Worm (Caenorhabditis elegans) whole organism, L4 larva: ENCODE data around the gene F54D5.3.

Source experiments
- F10B5.3 ChIP-seq: sonication (generic microtip); optimal IDR thresholded peaks from 2 replicates; lab custom pipeline; 2016; ENCODE audit warnings: mild to moderate bottlenecking, missing genetic modification characterization, missing compliant biosample characterization
- F49E8.2 ChIP-seq: sonication (generic microtip); optimal IDR thresholded peaks from 2 replicates; lab custom pipeline; 2016; ENCODE audit warnings: missing compliant biosample characterization, mild to moderate bottlenecking, missing genetic modification characterization, borderline replicate concordance
- T20F7.1 ChIP-seq: fragments of 200-800 bp; sonication (Bioruptor generic); optimal IDR thresholded peaks from 2 replicates; lab custom pipeline; 2018; ENCODE audit warnings: mild to moderate bottlenecking, missing genetic modification characterization, missing compliant biosample characterization
- T26A8.4 ChIP-seq: fragments of 200-800 bp; sonication (Bioruptor generic); IDR thresholded peaks from 2 replicates; pipeline ENCODE4 v1.3.6; 2022; ENCODE audit warnings: missing genetic modification characterization, missing compliant biosample characterization
- Y105C5A.15 ChIP-seq: fragments of 200-800 bp; sonication (Bioruptor generic); IDR thresholded peaks from 2 replicates; pipeline ENCODE4 v1.3.6; 2022; ENCODE audit warnings: missing genetic modification characterization, missing compliant biosample characterization
- Y75B8A.6 ChIP-seq: fragments of 200-800 bp; sonication (Bioruptor generic); IDR thresholded peaks from 2 replicates; pipeline ENCODE4 v1.3.6; 2022; ENCODE audit warnings: missing genetic modification reagents, missing genetic modification characterization, missing compliant biosample characterization
- ZK337.2 ChIP-seq: fragments of 200-800 bp; sonication (Bioruptor generic); IDR thresholded peaks from 2 replicates; pipeline ENCODE4 v1.3.6; 2022; ENCODE audit warnings: missing genetic modification reagents, missing genetic modification characterization, missing compliant biosample characterization
- ama-1 ChIP-seq: fragments of 150-350 bp; optimal IDR thresholded peaks from 2 replicates; lab custom pipeline; 2014; ENCODE audit warnings: inconsistent platforms, mixed read lengths
- attf-4 ChIP-seq: sonication (generic microtip); optimal IDR thresholded peaks from 3 replicates; lab custom pipeline; 2017; ENCODE audit warnings: missing biosample characterization, missing genetic modification characterization
- ceh-44 ChIP-seq: fragments of 200-800 bp; sonication (Bioruptor generic); IDR thresholded peaks from 2 replicates; pipeline ENCODE4 v1.3.6; 2022; ENCODE audit warnings: missing genetic modification reagents, missing genetic modification characterization, missing compliant biosample characterization
- ceh-62 ChIP-seq: sonication (generic microtip); optimal IDR thresholded peaks from 2 replicates; lab custom pipeline; 2017; ENCODE audit warnings: missing biosample characterization, missing genetic modification characterization
- ceh-82 ChIP-seq: sonication (generic microtip); optimal IDR thresholded peaks from 2 replicates; lab custom pipeline; 2017; ENCODE audit warnings: missing biosample characterization, missing genetic modification characterization
- ces-1 ChIP-seq: fragments of 150-350 bp; sonication (generic microtip); optimal IDR thresholded peaks from 4 replicates; lab custom pipeline; 2014; ENCODE audit warnings: missing biosample characterization, missing genetic modification reagents, missing genetic modification characterization
- cey-2 ChIP-seq: sonication (generic microtip); optimal IDR thresholded peaks from 3 replicates; lab custom pipeline; 2017; ENCODE audit warnings: missing genetic modification characterization, mild to moderate bottlenecking, missing compliant biosample characterization, antibody characterized with exemption, borderline replicate concordance; ENCODE audit not compliant: insufficient read depth
- ctbp-1 ChIP-seq: fragments of 200-800 bp; sonication (Bioruptor generic); IDR thresholded peaks from 2 replicates; pipeline ENCODE4 v1.3.6; 2022; ENCODE audit warnings: missing genetic modification reagents, missing genetic modification characterization, missing compliant biosample characterization
- daf-19 ChIP-seq: fragments of 200-800 bp; sonication (Bioruptor generic); conservative IDR thresholded peaks from 2 replicates; pipeline ENCODE4 v1.3.6; 2022; ENCODE audit warnings: missing genetic modification characterization, missing compliant biosample characterization
- duxl-1 ChIP-seq: sonication (generic microtip); optimal IDR thresholded peaks from 2 replicates; lab custom pipeline; 2016; ENCODE audit warnings: mild to moderate bottlenecking, missing genetic modification characterization, moderate library complexity, missing compliant biosample characterization; ENCODE audit not compliant: poor library complexity
- gei-8 ChIP-seq: fragments of 200-800 bp; sonication (Bioruptor generic); optimal IDR thresholded peaks from 2 replicates; lab custom pipeline; 2018; ENCODE audit warnings: mild to moderate bottlenecking, missing genetic modification characterization, missing compliant biosample characterization
- hif-1 ChIP-seq, 2 experiments: sonication (generic microtip); optimal IDR thresholded peaks; 2 replicates each; lab custom pipeline; 2016 to 2017; ENCODE audit warnings: missing compliant biosample characterization in 2 of 2, missing genetic modification characterization in 2 of 2, missing genetic modification reagents in 2 of 2, missing genotype in 2 of 2, mild to moderate bottlenecking in 1 of 2
- hlh-11 ChIP-seq: fragments of 200-800 bp; sonication (Bioruptor generic); optimal IDR thresholded peaks from 2 replicates; lab custom pipeline; 2018; ENCODE audit warnings: mild to moderate bottlenecking, missing genetic modification characterization, missing compliant biosample characterization
- hlh-30 ChIP-seq: sonication (generic microtip); optimal IDR thresholded peaks from 2 replicates; lab custom pipeline; 2017; ENCODE audit warnings: antibody characterized with exemption, mild to moderate bottlenecking, missing genetic modification characterization, missing compliant biosample characterization; ENCODE audit not compliant: insufficient read depth
- lin-1 ChIP-seq: fragments of 200-800 bp; sonication (Bioruptor generic); IDR thresholded peaks from 2 replicates; pipeline ENCODE4 v1.3.6; 2022; ENCODE audit warnings: missing genetic modification reagents, missing genetic modification characterization, missing compliant biosample characterization
- lin-15B ChIP-seq: fragments of 150-350 bp; sonication (generic microtip); optimal IDR thresholded peaks from 3 replicates; lab custom pipeline; 2014; ENCODE audit warnings: missing biosample characterization, missing genetic modification characterization
- lin-29 ChIP-seq: fragments of 200-800 bp; sonication (Bioruptor generic); IDR thresholded peaks from 2 replicates; pipeline ENCODE4 v1.3.6; 2022; ENCODE audit warnings: missing genetic modification reagents, missing genetic modification characterization, missing compliant biosample characterization
- lin-38 ChIP-seq: fragments of 200-800 bp; sonication (Bioruptor generic); IDR thresholded peaks from 2 replicates; pipeline ENCODE4 v1.3.6; 2022; ENCODE audit warnings: missing genetic modification reagents, missing genetic modification characterization, missing compliant biosample characterization
- madf-9 ChIP-seq: fragments of 200-800 bp; sonication (Bioruptor generic); conservative IDR thresholded peaks from 2 replicates; pipeline ENCODE4 v1.3.6; 2022; ENCODE audit warnings: missing genetic modification reagents, missing genetic modification characterization, missing compliant biosample characterization
- mdt-29 ChIP-seq: fragments of 200-800 bp; sonication (Bioruptor generic); IDR thresholded peaks from 2 replicates; pipeline ENCODE4 v1.3.6; 2022; ENCODE audit warnings: missing genetic modification reagents, missing genetic modification characterization, missing compliant biosample characterization
- mep-1 ChIP-seq: fragments of 150-350 bp; sonication (generic microtip); optimal IDR thresholded peaks from 3 replicates; lab custom pipeline; 2014; ENCODE audit warnings: missing biosample characterization, missing genetic modification characterization
- mxl-2 ChIP-seq: fragments of 200-800 bp; sonication (Bioruptor generic); conservative IDR thresholded peaks from 2 replicates; pipeline ENCODE4 v1.3.6; 2022; ENCODE audit warnings: missing genetic modification reagents, missing genetic modification characterization, missing compliant biosample characterization
- mxl-3 ChIP-seq: fragments of 200-800 bp; sonication (Bioruptor generic); optimal IDR thresholded peaks from 2 replicates; lab custom pipeline; 2018; ENCODE audit warnings: mild to moderate bottlenecking, missing genetic modification characterization, missing compliant biosample characterization
- nhr-102 ChIP-seq: sonication (generic microtip); optimal IDR thresholded peaks from 2 replicates; lab custom pipeline; 2016; ENCODE audit warnings: mild to moderate bottlenecking, missing genetic modification characterization, moderate library complexity, missing compliant biosample characterization
- nhr-11 ChIP-seq: fragments of 150-350 bp; optimal IDR thresholded peaks from 2 replicates; lab custom pipeline; 2014; ENCODE audit warnings: missing biosample characterization, missing genetic modification characterization
- nhr-237 ChIP-seq: sonication (generic microtip); optimal IDR thresholded peaks from 2 replicates; lab custom pipeline; 2017; ENCODE audit warnings: missing biosample characterization, missing genetic modification characterization
- nhr-25 ChIP-seq: sonication (generic microtip); optimal IDR thresholded peaks from 2 replicates; lab custom pipeline; 2017; ENCODE audit warnings: missing genetic modification characterization, mild to moderate bottlenecking, missing compliant biosample characterization, antibody characterized with exemption, moderate library complexity, borderline replicate concordance; ENCODE audit not compliant: insufficient read depth
- nhr-42 ChIP-seq: fragments of 200-800 bp; sonication (Bioruptor generic); IDR thresholded peaks from 2 replicates; pipeline ENCODE4 v1.3.6; 2022; ENCODE audit warnings: missing genetic modification characterization, missing compliant biosample characterization
- nhr-76 ChIP-seq: fragments of 150-350 bp; optimal IDR thresholded peaks from 2 replicates; lab custom pipeline; 2014; ENCODE audit warnings: missing biosample characterization, missing genetic modification characterization
- pha-4 ChIP-seq, 2 experiments: fragments of 150-350 bp in 1 of 2; fragments of 200-800 bp in 1 of 2; sonication (Bioruptor generic) in 1 of 2; IDR thresholded peaks in 1 of 2; optimal IDR thresholded peaks in 1 of 2; 2 replicates each; pipeline versions ENCODE4 v1.3.6 to Lab custom; 2014 to 2022; ENCODE audit warnings: missing genetic modification characterization in 2 of 2, missing genetic modification reagents in 2 of 2, missing biosample characterization in 1 of 2, missing compliant biosample characterization in 1 of 2
- php-3 ChIP-seq: fragments of 200-800 bp; sonication (Bioruptor generic); IDR thresholded peaks from 2 replicates; pipeline ENCODE4 v1.3.6; 2022; ENCODE audit warnings: missing genetic modification reagents, missing genetic modification characterization, missing compliant biosample characterization
- pqm-1 ChIP-seq: sonication (generic microtip); optimal IDR thresholded peaks from 2 replicates; lab custom pipeline; 2017; ENCODE audit warnings: missing biosample characterization, missing genetic modification characterization
- saeg-2 ChIP-seq: fragments of 200-800 bp; sonication (Bioruptor generic); IDR thresholded peaks from 2 replicates; pipeline ENCODE4 v1.3.6; 2022; ENCODE audit warnings: missing genetic modification reagents, missing genetic modification characterization, missing compliant biosample characterization
- snpc-1.2 ChIP-seq: fragments of 200-800 bp; sonication (Bioruptor generic); IDR thresholded peaks from 2 replicates; pipeline ENCODE4 v1.3.6; 2022; ENCODE audit warnings: missing genetic modification reagents, missing genetic modification characterization, missing compliant biosample characterization
- snpc-4 ChIP-seq: fragments of 150-350 bp; optimal IDR thresholded peaks from 2 replicates; lab custom pipeline; 2014; ENCODE audit warnings: missing biosample characterization, missing genetic modification characterization
- spr-1 ChIP-seq: sonication (generic microtip); optimal IDR thresholded peaks from 2 replicates; lab custom pipeline; 2016; ENCODE audit warnings: mild to moderate bottlenecking, missing genetic modification characterization, missing compliant biosample characterization
- tag-97 ChIP-seq: fragments of 200-800 bp; sonication (Bioruptor generic); IDR thresholded peaks from 2 replicates; pipeline ENCODE4 v1.3.6; 2022; ENCODE audit warnings: missing genetic modification characterization, missing compliant biosample characterization
- tra-1 ChIP-seq: fragments of 200-800 bp; sonication (Bioruptor generic); IDR thresholded peaks from 2 replicates; pipeline ENCODE4 v1.3.6; 2022; ENCODE audit warnings: missing genetic modification reagents, missing genetic modification characterization, missing compliant biosample characterization
- unc-130 ChIP-seq: sonication (generic microtip); optimal IDR thresholded peaks from 2 replicates; lab custom pipeline; 2016; ENCODE audit warnings: missing genetic modification reagents, missing genetic modification characterization, missing compliant biosample characterization
- unc-39 ChIP-seq: sonication (generic microtip); optimal IDR thresholded peaks from 2 replicates; lab custom pipeline; 2017; ENCODE audit warnings: missing biosample characterization, missing genetic modification characterization
- unc-62 ChIP-seq, 3 experiments: fragments of 150-350 bp in 1 of 3; sonication (generic microtip); optimal IDR thresholded peaks in 2 of 3; peaks in 1 of 3; 1 replicate in 1 of 3; 2 replicates in 2 of 3; lab custom pipeline; 2014 to 2017; ENCODE audit warnings: missing biosample characterization in 3 of 3, missing genetic modification characterization in 3 of 3, missing genetic modification reagents in 3 of 3, missing genotype in 1 of 3
- zip-2 ChIP-seq: fragments of 150-350 bp; optimal IDR thresholded peaks from 2 replicates; lab custom pipeline; 2014; ENCODE audit warnings: missing biosample characterization, missing genetic modification characterization

The F54D5.3 gene

ce11 chrII:11547254-11547687, 24.3 kb upstream of the F54D5.3 start, which contains the start of gene F54D5.7 (continued):
- peak; percentile 33 for TF ChIP-seq zip-2 (tag; lab: Kevin White, UChicago)
- no peak for TF ChIP-seq lin-29 (GFP tag; lab: Robert Waterston, UW)
- TF ChIP-seq ces-1 (GFP tag; lab: Kevin White, UChicago) = no peak
- TF ChIP-seq mxl-3 (GFP tag; lab: Kevin White, UChicago) = peak; percentile 84
- peak; percentile 75 for TF ChIP-seq T20F7.1 (GFP tag; lab: Kevin White, UChicago)
- TF ChIP-seq ceh-62 = no peak
- TF ChIP-seq pha-4 (GFP tag; IDR thresholded peaks at IDR 0.05; lab: Robert Waterston, UW) = peak; percentile 66; the same call in 1 of the 2 replicates
- no peak for TF ChIP-seq pha-4 (tag; optimal IDR thresholded peaks at IDR 0.05; lab: Kevin White, UChicago)
- TF ChIP-seq pqm-1 (tag; lab: Kevin White, UChicago) = peak; percentile 2
- TF ChIP-seq mdt-29 (GFP tag; lab: Robert Waterston, UW) = peak; percentile 65; the same call in 1 of the 2 replicates
- peak; percentile 76 for TF ChIP-seq ama-1
- TF ChIP-seq tag-97 (GFP tag; lab: Robert Waterston, UW) = no peak
- TF ChIP-seq nhr-102 = no peak
- no peak for TF ChIP-seq daf-19
- TF ChIP-seq F10B5.3 (tag; lab: Kevin White, UChicago) = no peak
- peak; percentile 80 for TF ChIP-seq hlh-30 (tag; lab: Kevin White, UChicago)
- peak; percentile 81 for TF ChIP-seq lin-38 (GFP tag; lab: Robert Waterston, UW)
- no peak for TF ChIP-seq hif-1 (tag; optimal IDR thresholded peaks at IDR 0.05; lab: Kevin White, UChicago)
- no peak for TF ChIP-seq unc-130 (GFP tag; lab: Kevin White, UChicago)
- no peak for TF ChIP-seq duxl-1
- peak; percentile 36; the same call in 1 of the 2 replicates for TF ChIP-seq madf-9 (GFP tag; lab: Robert Waterston, UW)
- peak; percentile 55 for TF ChIP-seq spr-1
- no peak for TF ChIP-seq lin-15B
- peak; percentile 46; the same call in 1 of the 2 replicates for TF ChIP-seq tra-1 (GFP tag; lab: Robert Waterston, UW)
- peak; percentile 12 for TF ChIP-seq gei-8 (GFP tag; lab: Kevin White, UChicago)
- TF ChIP-seq ctbp-1 (GFP tag; lab: Robert Waterston, UW) = peak; percentile 70
- TF ChIP-seq nhr-42 (GFP tag; lab: Robert Waterston, UW) = peak; percentile 68; the same call in 1 of the 2 replicates
- TF ChIP-seq snpc-1.2 (GFP tag; lab: Robert Waterston, UW) = peak; percentile 81
- peak; percentile 65; the same call in 1 of the 2 replicates for TF ChIP-seq mxl-2
- no peak for TF ChIP-seq nhr-11 (tag; lab: Kevin White, UChicago)
- peak in 1 of 2 experiments; percentile 9 for TF ChIP-seq unc-62 (GFP tag; optimal IDR thresholded peaks at IDR 0.05 in 1 of 2; lab: Kevin White, UChicago)
- TF ChIP-seq unc-62 (tag; optimal IDR thresholded peaks at IDR 0.05; lab: Kevin White, UChicago) = no peak
- TF ChIP-seq ceh-44 (GFP tag; lab: Robert Waterston, UW) = 0 out of 2 replicates have a peak, but pooled peaks have one; percentile 19
- peak; percentile 43 for TF ChIP-seq nhr-25
- no peak for TF ChIP-seq Y105C5A.15 (GFP tag; lab: Robert Waterston, UW)
- TF ChIP-seq cey-2 = no peak
- no peak for TF ChIP-seq ZK337.2 (GFP tag; lab: Robert Waterston, UW)
- peak; percentile 32; the same call in 1 of the 2 replicates for TF ChIP-seq lin-1 (GFP tag; lab: Robert Waterston, UW)
- TF ChIP-seq unc-39 (tag; lab: Kevin White, UChicago) = no peak
- peak; percentile 76 for TF ChIP-seq hlh-11 (tag; lab: Kevin White, UChicago)
- TF ChIP-seq nhr-76 (tag; lab: Kevin White, UChicago) = no peak
- peak; percentile 77 for TF ChIP-seq mep-1 (tag; lab: Kevin White, UChicago)
- peak; percentile 56 for TF ChIP-seq F49E8.2 (tag; lab: Kevin White, UChicago)
- no peak for TF ChIP-seq saeg-2 (GFP tag; lab: Robert Waterston, UW)
- no peak for TF ChIP-seq Y75B8A.6 (GFP tag; lab: Robert Waterston, UW)
- TF ChIP-seq ceh-82 (tag; lab: Kevin White, UChicago) = no peak
- TF ChIP-seq php-3 (GFP tag; lab: Robert Waterston, UW) = no peak; the same call in 1 of the 2 replicates
- TF ChIP-seq nhr-237 (tag; lab: Kevin White, UChicago) = no peak
- no peak for TF ChIP-seq attf-4 (tag; lab: Kevin White, UChicago)
- TF ChIP-seq snpc-4 (tag; lab: Kevin White, UChicago) = no peak
- peak; percentile 82 for TF ChIP-seq T26A8.4
